Worm (Caenorhabditis elegans) whole organism, L4 larva: ENCODE results near the gene fipr-27.

Source experiments
- D1046.2 ChIP-seq: fragments of 200-800 bp; sonication (Bioruptor generic); IDR thresholded peaks from 2 replicates; pipeline ENCODE4 v1.3.6; 2022; ENCODE audit warnings: missing genetic modification characterization, missing compliant biosample characterization
- F10B5.3 ChIP-seq: sonication (generic microtip); optimal IDR thresholded peaks from 2 replicates; lab custom pipeline; 2016; ENCODE audit warnings: mild to moderate bottlenecking, missing genetic modification characterization, missing compliant biosample characterization
- F26F4.8 ChIP-seq: fragments of 200-800 bp; sonication (Bioruptor generic); conservative IDR thresholded peaks from 2 replicates; pipeline ENCODE4 v1.3.6; 2022; ENCODE audit warnings: missing genetic modification characterization, missing compliant biosample characterization
- F37D6.2 ChIP-seq: sonication (generic microtip); optimal IDR thresholded peaks from 2 replicates; lab custom pipeline; 2016; ENCODE audit warnings: mild to moderate bottlenecking, missing genetic modification characterization, missing compliant biosample characterization
- T20F7.1 ChIP-seq: fragments of 200-800 bp; sonication (Bioruptor generic); optimal IDR thresholded peaks from 2 replicates; lab custom pipeline; 2018; ENCODE audit warnings: mild to moderate bottlenecking, missing genetic modification characterization, missing compliant biosample characterization
- Y105C5A.15 ChIP-seq: fragments of 200-800 bp; sonication (Bioruptor generic); IDR thresholded peaks from 2 replicates; pipeline ENCODE4 v1.3.6; 2022; ENCODE audit warnings: missing genetic modification characterization, missing compliant biosample characterization
- Y5F2A.4 ChIP-seq: fragments of 200-800 bp; sonication (Bioruptor generic); optimal IDR thresholded peaks from 2 replicates; lab custom pipeline; 2018; ENCODE audit warnings: mild to moderate bottlenecking, missing genetic modification characterization, missing compliant biosample characterization
- Y75B8A.6 ChIP-seq: fragments of 200-800 bp; sonication (Bioruptor generic); IDR thresholded peaks from 2 replicates; pipeline ENCODE4 v1.3.6; 2022; ENCODE audit warnings: missing genetic modification reagents, missing genetic modification characterization, missing compliant biosample characterization
- aha-1 ChIP-seq: fragments of 150-350 bp; peaks from one replicate; lab custom pipeline; 2014; ENCODE audit warnings: missing biosample characterization, missing genetic modification characterization
- aly-2 ChIP-seq: sonication (generic microtip); optimal IDR thresholded peaks from 2 replicates; lab custom pipeline; 2018; ENCODE audit warnings: missing biosample characterization, missing genetic modification characterization
- ceh-20 ChIP-seq: fragments of 200-800 bp; sonication (Bioruptor generic); IDR thresholded peaks from 2 replicates; pipeline ENCODE4 v1.3.6; 2022; ENCODE audit warnings: missing genetic modification reagents, missing genetic modification characterization, missing compliant biosample characterization
- ceh-44 ChIP-seq: fragments of 200-800 bp; sonication (Bioruptor generic); IDR thresholded peaks from 2 replicates; pipeline ENCODE4 v1.3.6; 2022; ENCODE audit warnings: missing genetic modification reagents, missing genetic modification characterization, missing compliant biosample characterization
- daf-16 ChIP-seq, 3 experiments: sonication (generic microtip); optimal IDR thresholded peaks; 2 replicates each; lab custom pipeline; 2016 to 2017; ENCODE audit warnings: missing genetic modification characterization in 3 of 3, missing genetic modification reagents in 3 of 3, mild to moderate bottlenecking in 2 of 3, missing compliant biosample characterization in 2 of 3, missing biosample characterization in 1 of 3, moderate library complexity in 1 of 3
- daf-19 ChIP-seq: fragments of 200-800 bp; sonication (Bioruptor generic); conservative IDR thresholded peaks from 2 replicates; pipeline ENCODE4 v1.3.6; 2022; ENCODE audit warnings: missing genetic modification characterization, missing compliant biosample characterization
- daf-8 ChIP-seq: fragments of 200-800 bp; sonication (Bioruptor generic); IDR thresholded peaks from 2 replicates; pipeline ENCODE4 v1.3.6; 2022; ENCODE audit warnings: missing genetic modification characterization, missing compliant biosample characterization
- dmd-9 ChIP-seq: fragments of 200-800 bp; sonication (Bioruptor generic); IDR thresholded peaks from 2 replicates; pipeline ENCODE4 v1.3.6; 2022; ENCODE audit warnings: missing genetic modification reagents, missing genetic modification characterization, missing compliant biosample characterization
- egl-27 ChIP-seq: sonication (generic microtip); optimal IDR thresholded peaks from 3 replicates; lab custom pipeline; 2017; ENCODE audit warnings: missing biosample characterization, missing genetic modification reagents, missing genetic modification characterization
- egl-43 ChIP-seq: fragments of 200-800 bp; sonication (Bioruptor generic); IDR thresholded peaks from 2 replicates; pipeline ENCODE4 v1.3.6; 2022; ENCODE audit warnings: missing genetic modification reagents, missing genetic modification characterization, missing compliant biosample characterization
- fos-1 ChIP-seq: fragments of 150-350 bp; optimal IDR thresholded peaks from 2 replicates; lab custom pipeline; 2014; ENCODE audit warnings: missing biosample characterization, missing genetic modification characterization
- gei-8 ChIP-seq: fragments of 200-800 bp; sonication (Bioruptor generic); optimal IDR thresholded peaks from 2 replicates; lab custom pipeline; 2018; ENCODE audit warnings: mild to moderate bottlenecking, missing genetic modification characterization, missing compliant biosample characterization
- lim-7 ChIP-seq: fragments of 200-800 bp; sonication (Bioruptor generic); IDR thresholded peaks from 2 replicates; pipeline ENCODE4 v1.3.6; 2022; ENCODE audit warnings: missing genetic modification characterization, missing compliant biosample characterization
- lin-1 ChIP-seq: fragments of 200-800 bp; sonication (Bioruptor generic); IDR thresholded peaks from 2 replicates; pipeline ENCODE4 v1.3.6; 2022; ENCODE audit warnings: missing genetic modification reagents, missing genetic modification characterization, missing compliant biosample characterization
- lin-13 ChIP-seq: fragments of 150-350 bp; optimal IDR thresholded peaks from 2 replicates; lab custom pipeline; 2014; ENCODE audit warnings: missing biosample characterization, missing genetic modification reagents, missing genetic modification characterization
- lin-15B ChIP-seq: fragments of 150-350 bp; sonication (generic microtip); optimal IDR thresholded peaks from 3 replicates; lab custom pipeline; 2014; ENCODE audit warnings: missing biosample characterization, missing genetic modification characterization
- lin-29 ChIP-seq: fragments of 200-800 bp; sonication (Bioruptor generic); IDR thresholded peaks from 2 replicates; pipeline ENCODE4 v1.3.6; 2022; ENCODE audit warnings: missing genetic modification reagents, missing genetic modification characterization, missing compliant biosample characterization
- lin-38 ChIP-seq: fragments of 200-800 bp; sonication (Bioruptor generic); IDR thresholded peaks from 2 replicates; pipeline ENCODE4 v1.3.6; 2022; ENCODE audit warnings: missing genetic modification reagents, missing genetic modification characterization, missing compliant biosample characterization
- lsy-2 ChIP-seq, 2 experiments: fragments of 150-350 bp in 1 of 2; sonication (generic microtip) in 1 of 2; optimal IDR thresholded peaks; 2 replicates each; lab custom pipeline; 2014 to 2017; ENCODE audit warnings: missing biosample characterization in 2 of 2, missing genetic modification characterization in 2 of 2
- madf-9 ChIP-seq: fragments of 200-800 bp; sonication (Bioruptor generic); conservative IDR thresholded peaks from 2 replicates; pipeline ENCODE4 v1.3.6; 2022; ENCODE audit warnings: missing genetic modification reagents, missing genetic modification characterization, missing compliant biosample characterization
- mdl-1 ChIP-seq, 2 experiments: fragments of 150-350 bp in 1 of 2; sonication (generic microtip) in 1 of 2; optimal IDR thresholded peaks; 2 replicates each; lab custom pipeline; 2014 to 2017; ENCODE audit warnings: missing biosample characterization in 2 of 2, missing genetic modification characterization in 2 of 2
- mep-1 ChIP-seq: fragments of 150-350 bp; sonication (generic microtip); optimal IDR thresholded peaks from 3 replicates; lab custom pipeline; 2014; ENCODE audit warnings: missing biosample characterization, missing genetic modification characterization
- mes-2 ChIP-seq: sonication (generic microtip); optimal IDR thresholded peaks from 2 replicates; lab custom pipeline; 2016; ENCODE audit warnings: missing genotype, mild to moderate bottlenecking, missing genetic modification characterization, missing compliant biosample characterization; ENCODE audit not compliant: poor library complexity, severe bottlenecking
- mxl-2 ChIP-seq: fragments of 200-800 bp; sonication (Bioruptor generic); conservative IDR thresholded peaks from 2 replicates; pipeline ENCODE4 v1.3.6; 2022; ENCODE audit warnings: missing genetic modification reagents, missing genetic modification characterization, missing compliant biosample characterization
- mxl-3 ChIP-seq: fragments of 200-800 bp; sonication (Bioruptor generic); optimal IDR thresholded peaks from 2 replicates; lab custom pipeline; 2018; ENCODE audit warnings: mild to moderate bottlenecking, missing genetic modification characterization, missing compliant biosample characterization
- nhr-102 ChIP-seq: sonication (generic microtip); optimal IDR thresholded peaks from 2 replicates; lab custom pipeline; 2016; ENCODE audit warnings: mild to moderate bottlenecking, missing genetic modification characterization, moderate library complexity, missing compliant biosample characterization
- nhr-237 ChIP-seq: sonication (generic microtip); optimal IDR thresholded peaks from 2 replicates; lab custom pipeline; 2017; ENCODE audit warnings: missing biosample characterization, missing genetic modification characterization
- nhr-42 ChIP-seq: fragments of 200-800 bp; sonication (Bioruptor generic); IDR thresholded peaks from 2 replicates; pipeline ENCODE4 v1.3.6; 2022; ENCODE audit warnings: missing genetic modification characterization, missing compliant biosample characterization
- nhr-48 ChIP-seq: sonication (generic microtip); optimal IDR thresholded peaks from 2 replicates; lab custom pipeline; 2016; ENCODE audit warnings: mild to moderate bottlenecking, missing genetic modification characterization, missing compliant biosample characterization
- nhr-77 ChIP-seq: fragments of 150-350 bp; optimal IDR thresholded peaks from 2 replicates; lab custom pipeline; 2014; ENCODE audit warnings: missing biosample characterization, missing genetic modification characterization
- pha-4 ChIP-seq, 2 experiments: fragments of 150-350 bp in 1 of 2; fragments of 200-800 bp in 1 of 2; sonication (Bioruptor generic) in 1 of 2; IDR thresholded peaks in 1 of 2; optimal IDR thresholded peaks in 1 of 2; 2 replicates each; pipeline versions ENCODE4 v1.3.6 to Lab custom; 2014 to 2022; ENCODE audit warnings: missing genetic modification characterization in 2 of 2, missing genetic modification reagents in 2 of 2, missing biosample characterization in 1 of 2, missing compliant biosample characterization in 1 of 2
- php-3 ChIP-seq: fragments of 200-800 bp; sonication (Bioruptor generic); IDR thresholded peaks from 2 replicates; pipeline ENCODE4 v1.3.6; 2022; ENCODE audit warnings: missing genetic modification reagents, missing genetic modification characterization, missing compliant biosample characterization
- pqm-1 ChIP-seq: sonication (generic microtip); optimal IDR thresholded peaks from 2 replicates; lab custom pipeline; 2017; ENCODE audit warnings: missing biosample characterization, missing genetic modification characterization
- rbr-2 ChIP-seq: sonication (generic microtip); optimal IDR thresholded peaks from 2 replicates; lab custom pipeline; 2016; ENCODE audit warnings: missing genotype, missing genetic modification characterization, missing compliant biosample characterization
- saeg-2 ChIP-seq: fragments of 200-800 bp; sonication (Bioruptor generic); IDR thresholded peaks from 2 replicates; pipeline ENCODE4 v1.3.6; 2022; ENCODE audit warnings: missing genetic modification reagents, missing genetic modification characterization, missing compliant biosample characterization
- sdz-12 ChIP-seq: fragments of 200-800 bp; sonication (Bioruptor generic); optimal IDR thresholded peaks from 2 replicates; lab custom pipeline; 2018; ENCODE audit warnings: mild to moderate bottlenecking, missing genetic modification characterization, missing compliant biosample characterization
- set-16 ChIP-seq: fragments of 200-800 bp; sonication (Bioruptor generic); IDR thresholded peaks from 2 replicates; pipeline ENCODE4 v1.3.6; 2022; ENCODE audit warnings: missing genetic modification reagents, missing genetic modification characterization, missing compliant biosample characterization
- spr-1 ChIP-seq: sonication (generic microtip); optimal IDR thresholded peaks from 2 replicates; lab custom pipeline; 2016; ENCODE audit warnings: mild to moderate bottlenecking, missing genetic modification characterization, missing compliant biosample characterization
- vab-7 ChIP-seq: fragments of 200-800 bp; sonication (Bioruptor generic); IDR thresholded peaks from 2 replicates; pipeline ENCODE4 v1.3.6; 2022; ENCODE audit warnings: missing genetic modification reagents, missing genetic modification characterization, missing compliant biosample characterization
- zfp-3 ChIP-seq: fragments of 200-800 bp; sonication (Bioruptor generic); conservative IDR thresholded peaks from 2 replicates; pipeline ENCODE4 v1.3.6; 2022; ENCODE audit warnings: missing genetic modification reagents, missing genetic modification characterization, missing compliant biosample characterization
- zip-2 ChIP-seq: fragments of 150-350 bp; optimal IDR thresholded peaks from 2 replicates; lab custom pipeline; 2014; ENCODE audit warnings: missing biosample characterization, missing genetic modification characterization

The fipr-27 gene

DNA sequence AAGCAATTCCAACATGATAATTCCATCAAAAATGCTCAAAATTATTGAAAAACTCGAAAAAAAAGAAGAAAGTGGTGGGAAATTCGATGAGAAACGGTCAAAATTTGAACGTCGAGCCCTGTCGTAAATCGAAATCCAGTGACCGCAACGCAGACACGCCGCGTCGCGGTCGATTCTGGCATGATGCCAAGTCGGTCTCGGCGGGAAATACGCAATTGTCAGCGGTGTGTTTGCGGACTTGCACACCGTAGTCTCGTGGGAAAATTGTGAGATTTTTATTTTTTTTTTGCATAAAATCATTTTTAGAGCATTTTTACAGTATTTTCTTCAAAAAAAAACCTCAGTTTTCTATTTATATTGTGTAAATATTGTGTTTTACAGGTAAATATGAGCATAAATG lies 25.5 kb downstream of the fipr-27 start, which contains the start of gene tsr-2 (continued):
- TF ChIP-seq pha-4 (GFP tag; IDR thresholded peaks at IDR 0.05; lab: Robert Waterston, UW) (peak; percentile 86), pha-4 (tag; optimal IDR thresholded peaks at IDR 0.05; lab: Kevin White, UChicago) (no peak), mxl-3 (GFP tag; lab: Kevin White, UChicago) (peak; percentile 39), lsy-2 (tag; optimal IDR thresholded peaks at IDR 0.05; lab: Kevin White, UChicago) (peak; percentile 94 to 99), nhr-102 (tag; lab: Kevin White, UChicago) (peak; percentile 69), daf-16 (GFP tag; optimal IDR thresholded peaks at IDR 0.05; lab: Kevin White, UChicago) (peak in 1 of 2 experiments; percentile 62), daf-16 (tag; optimal IDR thresholded peaks at IDR 0.05; lab: Kevin White, UChicago) (peak; percentile 72), madf-9 (GFP tag; lab: Robert Waterston, UW) (peak; percentile 56; the same call in 1 of the 2 replicates), nhr-48 (tag; lab: Kevin White, UChicago) (peak; percentile 46), daf-19 (no peak), ceh-20 (GFP tag; lab: Robert Waterston, UW) (peak; percentile 66; the same call in 1 of the 2 replicates), egl-43 (GFP tag; lab: Robert Waterston, UW) (peak; percentile 43; the same call in 1 of the 2 replicates), set-16 (GFP tag; lab: Robert Waterston, UW) (peak; percentile 50), lin-1 (GFP tag; lab: Robert Waterston, UW) (peak; percentile 40; the same call in 1 of the 2 replicates), lin-15B (no peak), ceh-44 (0 out of 2 replicates have a peak, but pooled peaks have one; percentile 32), F37D6.2 (tag; lab: Kevin White, UChicago) (peak; percentile 56), saeg-2 (GFP tag; lab: Robert Waterston, UW) (0 out of 2 replicates have a peak, but pooled peaks have one; percentile 29), mep-1 (peak; percentile 92), vab-7 (0 out of 2 replicates have a peak, but pooled peaks have one; percentile 28), mxl-2 (no peak), mes-2 (tag; lab: Kevin White, UChicago) (peak; percentile 87), nhr-77 (tag; lab: Kevin White, UChicago) (peak; percentile 42), lim-7 (GFP tag; lab: Robert Waterston, UW) (no peak), php-3 (GFP tag; lab: Robert Waterston, UW) (no peak), T20F7.1 (no peak), F10B5.3 (no peak), dmd-9 (GFP tag; lab: Robert Waterston, UW) (no peak; the same call in 1 of the 2 replicates), zfp-3 (GFP tag; lab: Robert Waterston, UW) (peak; percentile 89), egl-27 (tag; lab: Kevin White, UChicago) (no peak), spr-1 (tag; lab: Kevin White, UChicago) (peak; percentile 25), Y75B8A.6 (GFP tag; lab: Robert Waterston, UW) (no peak), zip-2 (tag; lab: Kevin White, UChicago) (peak; percentile 56), Y105C5A.15 (GFP tag; lab: Robert Waterston, UW) (no peak), lin-13 (GFP tag; lab: Kevin White, UChicago) (peak; percentile 66), mdl-1 (tag; optimal IDR thresholded peaks at IDR 0.05; lab: Kevin White, UChicago) (peak in 1 of 2 experiments; percentile 76), sdz-12 (GFP tag; lab: Kevin White, UChicago) (no peak), pqm-1 (tag; lab: Kevin White, UChicago) (no peak), rbr-2 (peak; percentile 86), aha-1 (tag; lab: Kevin White, UChicago) (peak; percentile 98), daf-8 (no peak)

ce11 chrIV:16657488-16657982 lies 26.8 kb downstream of the fipr-27 start:
- TF ChIP-seq nhr-42 (GFP tag; lab: Robert Waterston, UW) (no peak), fos-1 (tag; lab: Kevin White, UChicago) (no peak), nhr-237 (tag; lab: Kevin White, UChicago) (no peak), D1046.2 (GFP tag; lab: Robert Waterston, UW) (no peak), F26F4.8 (GFP tag; lab: Robert Waterston, UW) (no peak), daf-16 (GFP tag; optimal IDR thresholded peaks at IDR 0.05; lab: Kevin White, UChicago) (no peak), daf-16 (tag; optimal IDR thresholded peaks at IDR 0.05; lab: Kevin White, UChicago) (peak; percentile 11), aly-2 (no peak), lin-29 (GFP tag; lab: Robert Waterston, UW) (no peak), spr-1 (tag; lab: Kevin White, UChicago) (peak; percentile 32), zfp-3 (GFP tag; lab: Robert Waterston, UW) (no peak), nhr-102 (tag; lab: Kevin White, UChicago) (no peak), lin-38 (GFP tag; lab: Robert Waterston, UW) (peak; percentile 62), Y5F2A.4 (GFP tag; lab: Kevin White, UChicago) (no peak), gei-8 (GFP tag; lab: Kevin White, UChicago) (no peak), rbr-2 (no peak)
